Fruit fly (Drosophila melanogaster) whole organism, wandering third instar larva: ENCODE results near the gene CG18081.

Experiments used
- Mio ChIP-seq: sonication (Bioruptor generic); optimal IDR thresholded peaks from 2 replicates; lab custom pipeline; 2016; ENCODE audit warnings: missing biosample characterization, missing genetic modification characterization
- br ChIP-seq: fragments of 200-800 bp; sonication (Bioruptor generic); optimal IDR thresholded peaks from 2 replicates; lab custom pipeline; 2016; ENCODE audit warnings: missing biosample characterization, missing genetic modification characterization
- psq ChIP-seq: fragments of 200-800 bp; sonication (Bioruptor generic); optimal IDR thresholded peaks from 3 replicates; lab custom pipeline; 2017; ENCODE audit warnings: missing biosample characterization, mild to moderate bottlenecking, missing genetic modification characterization, moderate library complexity
- rgr ChIP-seq: fragments of 200-800 bp; sonication (Bioruptor generic); optimal IDR thresholded peaks from 3 replicates; lab custom pipeline; 2016; ENCODE audit warnings: missing biosample characterization, mild to moderate bottlenecking, missing genetic modification characterization
- usp ChIP-seq: fragments of >200 bp; optimal IDR thresholded peaks from 2 replicates; lab custom pipeline; 2017; ENCODE audit warnings: missing biosample characterization, missing genetic modification characterization

DNA sequence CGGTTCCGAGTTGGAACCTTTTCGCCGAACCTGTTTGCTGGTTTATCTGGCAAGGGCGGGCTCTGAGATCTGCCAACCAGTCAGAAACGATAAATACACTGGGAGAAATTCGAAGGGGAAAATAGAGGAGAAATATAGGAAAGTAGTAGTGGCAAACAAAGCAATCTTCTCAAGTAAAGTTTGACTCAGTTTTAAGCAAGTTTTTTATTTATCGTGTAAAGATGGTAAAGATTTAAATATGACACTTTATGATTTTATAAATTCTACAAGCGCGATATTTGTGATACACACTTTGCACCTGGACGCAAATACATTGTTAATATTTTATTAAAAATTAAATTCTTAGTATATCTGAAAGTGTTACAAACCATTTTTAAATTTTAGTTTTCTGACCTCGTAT, 12.5 kb upstream of the CG18081 start:
- TF ChIP-seq br (no peak), Mio (no peak), rgr (GFP tag; lab: Kevin White, UChicago) (no peak), psq (GFP tag; lab: Kevin White, UChicago) (no peak), usp (GFP tag; lab: Kevin White, UChicago) (no peak)
